Fruit fly (Drosophila melanogaster) whole organism, embryonic: ENCODE measurements around the gene CG3598.

Experiments
- CG10267 ChIP-seq: fragments of 200-800 bp; sonication (Bioruptor generic); optimal IDR thresholded peaks from 2 replicates; lab custom pipeline; 2018; ENCODE audit warnings: missing biosample characterization, mild to moderate bottlenecking, missing genetic modification characterization, moderate library complexity
- CG10321 ChIP-seq: fragments of 200-800 bp; sonication (Bioruptor generic); IDR thresholded peaks from 2 replicates; pipeline ENCODE4 v1.3.6; 2022; ENCODE audit warnings: missing biosample characterization, missing genetic modification characterization
- CG12155 ChIP-seq: fragments of 200-800 bp; sonication (Bioruptor generic); optimal IDR thresholded peaks from 3 replicates; lab custom pipeline; 2016; ENCODE audit warnings: missing biosample characterization, missing genetic modification characterization
- CG12391 ChIP-seq: fragments of 200-800 bp; sonication (Bioruptor generic); optimal IDR thresholded peaks from 3 replicates; lab custom pipeline; 2018; ENCODE audit warnings: missing biosample characterization, mild to moderate bottlenecking, missing genetic modification characterization, moderate library complexity
- CG12942 ChIP-seq: fragments of 200-800 bp; sonication (Bioruptor generic); optimal IDR thresholded peaks from 3 replicates; lab custom pipeline; 2016; ENCODE audit warnings: missing biosample characterization, missing genetic modification characterization
- CG13424 ChIP-seq: fragments of 200-800 bp; sonication (Bioruptor generic); optimal IDR thresholded peaks from 2 replicates; lab custom pipeline; 2019; ENCODE audit warnings: missing biosample characterization, mild to moderate bottlenecking, missing genetic modification characterization, moderate library complexity
- CG15011 ChIP-seq: fragments of 200-800 bp; sonication (Bioruptor generic); optimal IDR thresholded peaks from 3 replicates; lab custom pipeline; 2018; ENCODE audit warnings: missing biosample characterization, mild to moderate bottlenecking, missing genetic modification characterization
- CG15073 ChIP-seq: fragments of 200-800 bp; sonication (Bioruptor generic); optimal IDR thresholded peaks from 2 replicates; lab custom pipeline; 2016; ENCODE audit warnings: missing biosample characterization, missing genetic modification characterization
- CG1603 ChIP-seq: fragments of 200-800 bp; sonication (Bioruptor generic); optimal IDR thresholded peaks from 2 replicates; lab custom pipeline; 2019; ENCODE audit warnings: missing biosample characterization, mild to moderate bottlenecking, missing genetic modification characterization, moderate library complexity
- CG1792 ChIP-seq: fragments of 200-800 bp; sonication (Bioruptor generic); optimal IDR thresholded peaks from 2 replicates; lab custom pipeline; 2016; ENCODE audit warnings: missing biosample characterization, missing genetic modification characterization
- CG2129 ChIP-seq: fragments of 200-800 bp; sonication (Bioruptor generic); IDR thresholded peaks from 2 replicates; pipeline ENCODE4 v1.3.6; 2022; ENCODE audit warnings: missing biosample characterization, missing genetic modification characterization; ENCODE audit not compliant: partially characterized antibody
- CG3407 ChIP-seq: fragments of 200-800 bp; sonication (Bioruptor generic); optimal IDR thresholded peaks from 2 replicates; lab custom pipeline; 2018; ENCODE audit warnings: missing biosample characterization, mild to moderate bottlenecking, missing genetic modification characterization
- CG4617 ChIP-seq: fragments of 200-800 bp; sonication (Bioruptor generic); optimal IDR thresholded peaks from 3 replicates; lab custom pipeline; 2016; ENCODE audit warnings: missing biosample characterization, missing genetic modification characterization, borderline replicate concordance
- CG4730 ChIP-seq: fragments of 200-800 bp; sonication (Bioruptor generic); IDR thresholded peaks from 2 replicates; pipeline ENCODE4 v1.3.6; 2022; ENCODE audit warnings: missing biosample characterization, missing genetic modification characterization
- CG5180 ChIP-seq: fragments of 200-800 bp; sonication (Bioruptor generic); optimal IDR thresholded peaks from 3 replicates; lab custom pipeline; 2017; ENCODE audit warnings: missing biosample characterization, missing genetic modification characterization, mild to moderate bottlenecking, moderate library complexity, missing genetic modification reagents
- CG6254 ChIP-seq: fragments of 200-800 bp; sonication (Bioruptor generic); optimal IDR thresholded peaks from 3 replicates; lab custom pipeline; 2017; ENCODE audit warnings: mild to moderate bottlenecking, missing biosample characterization, missing genetic modification reagents, missing genetic modification characterization
- CG6272 ChIP-seq: fragments of 200-800 bp; sonication (Bioruptor generic); IDR thresholded peaks from 2 replicates; pipeline ENCODE4 v1.3.6; 2022; ENCODE audit warnings: missing biosample characterization, missing genetic modification characterization
- CG8089 ChIP-seq: fragments of 200-800 bp; sonication (Bioruptor generic); optimal IDR thresholded peaks from 3 replicates; lab custom pipeline; 2016; ENCODE audit warnings: missing biosample characterization, missing genetic modification characterization
- CG8924 ChIP-seq: fragments of 200-800 bp; optimal IDR thresholded peaks from 3 replicates; lab custom pipeline; 2019; ENCODE audit warnings: missing biosample characterization, mild to moderate bottlenecking, missing genetic modification characterization, moderate library complexity
- CG9727 ChIP-seq: fragments of 200-800 bp; sonication (Bioruptor generic); optimal IDR thresholded peaks from 3 replicates; lab custom pipeline; 2017; ENCODE audit warnings: missing biosample characterization, mild to moderate bottlenecking, missing genetic modification characterization
- CTCF ChIP-seq: fragments of 200-800 bp; sonication (Bioruptor generic); optimal IDR thresholded peaks from 2 replicates; lab custom pipeline; 2017; ENCODE audit warnings: missing biosample characterization, mild to moderate bottlenecking, missing genetic modification characterization, moderate library complexity
- Chrac-16 ChIP-seq: fragments of 200-800 bp; sonication (Bioruptor generic); optimal IDR thresholded peaks from 3 replicates; lab custom pipeline; 2016; ENCODE audit warnings: missing biosample characterization, missing genetic modification characterization
- CrebB ChIP-seq: fragments of 200-800 bp; sonication (Bioruptor generic); optimal IDR thresholded peaks from 3 replicates; lab custom pipeline; 2018; ENCODE audit warnings: missing biosample characterization, mild to moderate bottlenecking, missing genetic modification characterization
- D19A ChIP-seq: fragments of 200-800 bp; optimal IDR thresholded peaks from 3 replicates; lab custom pipeline; 2019; ENCODE audit warnings: missing biosample characterization, mild to moderate bottlenecking, missing genetic modification characterization, moderate library complexity
- Dek ChIP-seq: fragments of 200-800 bp; sonication (Bioruptor generic); optimal IDR thresholded peaks from 3 replicates; lab custom pipeline; 2019; ENCODE audit warnings: missing biosample characterization, mild to moderate bottlenecking, missing genetic modification characterization, moderate library complexity
- H2.0 ChIP-seq: fragments of 200-800 bp; sonication (Bioruptor generic); IDR thresholded peaks from 2 replicates; pipeline ENCODE4 v1.3.6; 2022; ENCODE audit warnings: missing biosample characterization, missing genetic modification characterization
- HHEX ChIP-seq: fragments of 200-800 bp; sonication (Bioruptor generic); optimal IDR thresholded peaks from 3 replicates; lab custom pipeline; 2017; ENCODE audit warnings: missing biosample characterization, mild to moderate bottlenecking, missing genetic modification characterization, missing genetic modification reagents
- Mes4 ChIP-seq: fragments of 200-800 bp; sonication (Bioruptor generic); optimal IDR thresholded peaks from 2 replicates; lab custom pipeline; 2016; ENCODE audit warnings: missing biosample characterization, missing genetic modification characterization
- Nf-YC ChIP-seq: fragments of 200-800 bp; optimal IDR thresholded peaks from 3 replicates; lab custom pipeline; 2019; ENCODE audit warnings: missing biosample characterization, mild to moderate bottlenecking, missing genetic modification characterization, moderate library complexity
- Oaz ChIP-seq: fragments of 200-800 bp; sonication (Bioruptor generic); IDR thresholded peaks from 2 replicates; pipeline ENCODE4 v1.3.6; 2022; ENCODE audit warnings: missing biosample characterization, missing genetic modification characterization
- Rfx ChIP-seq: fragments of 200-800 bp; sonication (Bioruptor generic); IDR thresholded peaks from 2 replicates; pipeline ENCODE4 v1.3.6; 2022; ENCODE audit warnings: missing biosample characterization, missing genetic modification characterization
- Sox100B ChIP-seq: fragments of 200-800 bp; sonication (Bioruptor generic); optimal IDR thresholded peaks from 3 replicates; lab custom pipeline; 2018; ENCODE audit warnings: missing biosample characterization, mild to moderate bottlenecking, missing genetic modification characterization
- ap ChIP-seq: fragments of 200-800 bp; sonication (Bioruptor generic); IDR thresholded peaks from 2 replicates; pipeline ENCODE4 v1.3.6; 2022; ENCODE audit warnings: missing biosample characterization, missing genetic modification characterization
- ara ChIP-seq: fragments of 200-800 bp; sonication (Bioruptor generic); IDR thresholded peaks from 2 replicates; pipeline ENCODE4 v1.3.6; 2022; ENCODE audit warnings: missing biosample characterization, missing genetic modification characterization
- cg ChIP-seq: fragments of 200-800 bp; sonication (Bioruptor generic); optimal IDR thresholded peaks from 3 replicates; lab custom pipeline; 2019; ENCODE audit warnings: missing biosample characterization, mild to moderate bottlenecking, missing genetic modification characterization, moderate library complexity
- chinmo ChIP-seq: fragments of 200-800 bp; sonication (Bioruptor generic); IDR thresholded peaks from 4 replicates; pipeline ENCODE4 v1.3.6; 2022; ENCODE audit warnings: missing biosample characterization, missing genetic modification characterization; ENCODE audit not compliant: partially characterized antibody
- cwo ChIP-seq: fragments of 200-800 bp; sonication (Bioruptor generic); optimal IDR thresholded peaks from 3 replicates; lab custom pipeline; 2017; ENCODE audit warnings: missing biosample characterization, missing genetic modification characterization, mild to moderate bottlenecking, moderate library complexity, missing genetic modification reagents
- fd3F ChIP-seq: fragments of 200-800 bp; sonication (Bioruptor generic); optimal IDR thresholded peaks from 2 replicates; lab custom pipeline; 2018; ENCODE audit warnings: missing biosample characterization, mild to moderate bottlenecking, missing genetic modification characterization, moderate library complexity
- hkb ChIP-seq, 2 experiments: fragments of 200-800 bp in 1 of 2; fragments of >200 bp in 1 of 2; sonication (Bioruptor generic) in 1 of 2; IDR thresholded peaks in 1 of 2; optimal IDR thresholded peaks in 1 of 2; 2 replicates each; pipeline versions ENCODE4 v1.3.6 to Lab custom; 2017 to 2022; ENCODE audit warnings: missing biosample characterization in 1 of 2, missing genetic modification characterization in 1 of 2
- kni ChIP-seq: fragments of 200-800 bp; sonication (Bioruptor generic); optimal IDR thresholded peaks from 3 replicates; lab custom pipeline; 2017; ENCODE audit warnings: mild to moderate bottlenecking, missing biosample characterization, missing genetic modification reagents, missing genetic modification characterization
- lbe ChIP-seq: fragments of 200-800 bp; sonication (Bioruptor generic); optimal IDR thresholded peaks from 2 replicates; lab custom pipeline; 2016; ENCODE audit warnings: missing biosample characterization, mild to moderate bottlenecking, missing genetic modification characterization
- lilli ChIP-seq: fragments of 200-800 bp; sonication (Bioruptor generic); optimal IDR thresholded peaks from 3 replicates; lab custom pipeline; 2016; ENCODE audit warnings: missing biosample characterization, missing genetic modification characterization
- lola ChIP-seq, 3 experiments: fragments of >200 bp in 2 of 3; fragments of 200-800 bp in 1 of 3; sonication (Bioruptor generic) in 1 of 3; optimal IDR thresholded peaks; 2 replicates each; lab custom pipeline; 2017 to 2019; ENCODE audit warnings: missing biosample characterization in 3 of 3, missing genetic modification characterization in 3 of 3, mild to moderate bottlenecking in 1 of 3, moderate library complexity in 1 of 3
- nau ChIP-seq: fragments of 200-800 bp; sonication (Bioruptor generic); optimal IDR thresholded peaks from 3 replicates; lab custom pipeline; 2017; ENCODE audit warnings: missing biosample characterization, mild to moderate bottlenecking, missing genetic modification characterization, missing genetic modification reagents
- onecut ChIP-seq: fragments of 200-800 bp; sonication (Bioruptor generic); IDR thresholded peaks from 2 replicates; pipeline ENCODE4 v1.3.6; 2022; ENCODE audit warnings: missing biosample characterization, missing genetic modification characterization
- rib ChIP-seq: fragments of 200-800 bp; sonication (Bioruptor generic); IDR thresholded peaks from 2 replicates; pipeline ENCODE4 v1.3.6; 2022; ENCODE audit warnings: missing biosample characterization, missing genetic modification characterization
- run ChIP-seq: fragments of 200-800 bp; sonication (Bioruptor generic); optimal IDR thresholded peaks from 3 replicates; lab custom pipeline; 2018; ENCODE audit warnings: missing biosample characterization, mild to moderate bottlenecking, missing genetic modification characterization
- sug ChIP-seq: fragments of 200-800 bp; optimal IDR thresholded peaks from 2 replicates; lab custom pipeline; 2019; ENCODE audit warnings: missing biosample characterization, mild to moderate bottlenecking, missing genetic modification characterization, moderate library complexity
- tin ChIP-seq: fragments of 200-800 bp; sonication (Bioruptor generic); optimal IDR thresholded peaks from 3 replicates; lab custom pipeline; 2016; ENCODE audit warnings: missing biosample characterization, missing genetic modification characterization

CG3598 gene

dm6 chrX:2984902-2985772 lies 48.3 kb downstream of the CG3598 start (continued):
- TF ChIP-seq Nf-YC (tag; lab: Kevin White, UChicago): no peak
- TF ChIP-seq CG9727 (GFP tag; lab: Kevin White, UChicago): peak; percentile 91
- TF ChIP-seq sug (tag; lab: Kevin White, UChicago): no peak
- peak; percentile 69 for TF ChIP-seq Chrac-16
- TF ChIP-seq CG4730 (GFP tag; lab: Robert Waterston, UW): no peak
- TF ChIP-seq cg (GFP tag; lab: Kevin White, UChicago): no peak
- no peak for TF ChIP-seq CG1603 (tag; lab: Kevin White, UChicago)
- peak; percentile 68 for TF ChIP-seq lbe (GFP tag; lab: Kevin White, UChicago)
- peak; percentile 23 for TF ChIP-seq tin (GFP tag; lab: Kevin White, UChicago)
- TF ChIP-seq CG3407 (GFP tag; lab: Kevin White, UChicago): no peak
- peak in 1 of 3 experiments; percentile 87 for TF ChIP-seq lola (GFP tag; optimal IDR thresholded peaks at IDR 0.05; lab: Kevin White, UChicago)
- no peak for TF ChIP-seq CG12942 (GFP tag; lab: Kevin White, UChicago)
- TF ChIP-seq CG4617: no peak
- TF ChIP-seq onecut (GFP tag; lab: Robert Waterston, UW): no peak
- no peak for TF ChIP-seq Dek
- no peak for TF ChIP-seq chinmo (GFP tag; lab: Robert Waterston, UW)
- TF ChIP-seq CTCF (GFP tag; lab: Kevin White, UChicago): no peak
- TF ChIP-seq cwo (GFP tag; lab: Kevin White, UChicago): no peak
- peak; percentile 4 for TF ChIP-seq Sox100B
- no peak for TF ChIP-seq Oaz (GFP tag; lab: Robert Waterston, UW)
- no peak for TF ChIP-seq kni (GFP tag; lab: Kevin White, UChicago)
- no peak for TF ChIP-seq CG15073 (GFP tag; lab: Kevin White, UChicago)
- no peak for TF ChIP-seq hkb (optimal IDR thresholded peaks at IDR 0.05; lab: Kevin White, UChicago)
- TF ChIP-seq hkb (GFP tag; IDR thresholded peaks at IDR 0.05; lab: Robert Waterston, UW): no peak
- no peak for TF ChIP-seq nau
- TF ChIP-seq Rfx (GFP tag; lab: Robert Waterston, UW): no peak
- TF ChIP-seq CG15011: no peak
- peak; percentile 79 for TF ChIP-seq CG10267
- TF ChIP-seq run: no peak
- no peak for TF ChIP-seq HHEX
- TF ChIP-seq ara (GFP tag; lab: Robert Waterston, UW): peak; percentile 79
- no peak for TF ChIP-seq CG2129
- TF ChIP-seq ap: no peak
- TF ChIP-seq CG12155 (GFP tag; lab: Kevin White, UChicago): peak; percentile 20
- no peak for TF ChIP-seq CG10321 (GFP tag; lab: Robert Waterston, UW)
- peak; percentile 20 for TF ChIP-seq Mes4
- no peak for TF ChIP-seq CrebB (tag; lab: Kevin White, UChicago)
- peak; percentile 16 for TF ChIP-seq CG6254
- peak; percentile 41 for TF ChIP-seq D19A (tag; lab: Kevin White, UChicago)
- peak; percentile 30 for TF ChIP-seq lilli
- TF ChIP-seq CG13424 (tag; lab: Kevin White, UChicago): no peak
- no peak for TF ChIP-seq fd3F (GFP tag; lab: Kevin White, UChicago)
- TF ChIP-seq CG6272 (GFP tag; lab: Robert Waterston, UW): no peak
- TF ChIP-seq CG12391: peak; percentile 61
- TF ChIP-seq rib (GFP tag; lab: Robert Waterston, UW): no peak
- peak; percentile 1 for TF ChIP-seq CG8089 (GFP tag; lab: Kevin White, UChicago)
- TF ChIP-seq H2.0: no peak
- no peak for TF ChIP-seq CG1792 (GFP tag; lab: Kevin White, UChicago)
- peak; percentile 82 for TF ChIP-seq CG8924 (tag; lab: Kevin White, UChicago)
- TF ChIP-seq CG5180 (GFP tag; lab: Kevin White, UChicago): no peak
